Worm (Caenorhabditis elegans) whole organism, L4/young adult: ENCODE data around the gene fbxa-197.
"Not testable (repeated sequence)": the region's sequence is repeated elsewhere in the genome, so short reads cannot be mapped to it uniquely, and the experiment has no call there.

Experiments
- W03F9.2 ChIP-seq: fragments of 150-350 bp; optimal IDR thresholded peaks from 2 replicates; lab custom pipeline; 2014; ENCODE audit warnings: missing biosample characterization, missing genetic modification characterization
- dao-5 ChIP-seq: sonication (generic microtip); optimal IDR thresholded peaks from 2 replicates; lab custom pipeline; 2016; ENCODE audit warnings: missing genotype, missing genetic modification characterization, moderate library complexity, missing compliant biosample characterization
- him-1 ChIP-seq: sonication (generic microtip); optimal IDR thresholded peaks from 2 replicates; lab custom pipeline; 2016; ENCODE audit warnings: missing genotype, missing genetic modification reagents, missing genetic modification characterization, missing compliant biosample characterization

fbxa-197 gene

ce11 chrV:15867373-15867772 lies at the start of gene fbxa-197:
fbxa-197 (plus strand) TSS chrV:15867673.
- TF ChIP-seq W03F9.2 (no peak), him-1 (tag; lab: Kevin White, UChicago) (no peak), dao-5 (tag; lab: Kevin White, UChicago) (no peak)

- TF ChIP-seq him-1 (tag; lab: Kevin White, UChicago) (no peak), dao-5 (tag; lab: Kevin White, UChicago) (no peak), W03F9.2 (no peak)
These were observed 49.7 kb upstream of the fbxa-197 start, which contains the start of gene abf-3 for ce11 chrV:15817746-15818145. abf-3 (minus strand) TSS chrV:15817846.

ce11 chrV:15819983-15820382 lies 47.5 kb upstream of the fbxa-197 start, which contains the start of gene srbc-48:
srbc-48 (plus strand) TSS chrV:15820283.
- TF ChIP-seq dao-5 (tag; lab: Kevin White, UChicago) (no peak), W03F9.2 (no peak)

- TF ChIP-seq W03F9.2 (no peak), dao-5 (tag; lab: Kevin White, UChicago) (no peak), him-1 (tag; lab: Kevin White, UChicago) (no peak)
These were observed 46.1 kb upstream of the fbxa-197 start, which contains the start of gene srbc-49 for ce11 chrV:15821398-15821797. srbc-49 (plus strand) TSS chrV:15821698.

ce11 chrV:15824866-15825265 lies 42.6 kb upstream of the fbxa-197 start, which contains the start of gene srbc-50:
srbc-50 (minus strand) TSS chrV:15824966.
- TF ChIP-seq him-1 (tag; lab: Kevin White, UChicago) (no peak), W03F9.2 (no peak), dao-5 (tag; lab: Kevin White, UChicago) (no peak)

ce11 chrV:15826110-15826509 lies 41.4 kb upstream of the fbxa-197 start, which contains the start of gene srbc-51:
srbc-51 (plus strand) TSS chrV:15826410.
- TF ChIP-seq W03F9.2 (no peak), him-1 (tag; lab: Kevin White, UChicago) (no peak), dao-5 (tag; lab: Kevin White, UChicago) (no peak)

ce11 chrV:15829907-15830306 lies 37.6 kb upstream of the fbxa-197 start, which contains the start of gene srbc-55:
srbc-55 (minus strand) TSS chrV:15830007.
- TF ChIP-seq him-1 (tag; lab: Kevin White, UChicago) (no peak), W03F9.2 (no peak), dao-5 (tag; lab: Kevin White, UChicago) (no peak)

ce11 chrV:15831586-15831985 lies 35.9 kb upstream of the fbxa-197 start, which contains the start of gene srbc-56:
srbc-56 (minus strand) TSS chrV:15831686.
- TF ChIP-seq W03F9.2 (no peak), him-1 (tag; lab: Kevin White, UChicago) (no peak), dao-5 (tag; lab: Kevin White, UChicago) (no peak)

ce11 chrV:15833622-15834021 lies 33.9 kb upstream of the fbxa-197 start, which contains the start of gene srbc-54:
srbc-54 (minus strand) TSS chrV:15833722.
- TF ChIP-seq him-1 (tag; lab: Kevin White, UChicago) (no peak), W03F9.2 (no peak), dao-5 (tag; lab: Kevin White, UChicago) (no peak)

ce11 chrV:15841095-15841494 lies 26.4 kb upstream of the fbxa-197 start, which contains the start of gene srh-149:
srh-149 (minus strand) TSS chrV:15841195.
- no peak for TF ChIP-seq dao-5 (tag; lab: Kevin White, UChicago)
- no peak for TF ChIP-seq W03F9.2
- TF ChIP-seq him-1 (tag; lab: Kevin White, UChicago), result no peak

ce11 chrV:15850276-15850811 lies 17.1 kb upstream of the fbxa-197 start, which contains the start of gene srh-147:
srh-147 (minus strand) TSS chrV:15850326.
- not testable (repeated sequence) for TF ChIP-seq him-1 (tag; lab: Kevin White, UChicago); W03F9.2; dao-5 (tag; lab: Kevin White, UChicago)

- no peak for TF ChIP-seq W03F9.2
- no peak for TF ChIP-seq dao-5 (tag; lab: Kevin White, UChicago)
- TF ChIP-seq him-1 (tag; lab: Kevin White, UChicago), result no peak
These were observed 9.2 kb upstream of the fbxa-197 start, which contains the start of gene srh-148 for ce11 chrV:15858292-15858691. srh-148 (minus strand) TSS chrV:15858392.

- TF ChIP-seq W03F9.2, result no peak
- no peak for TF ChIP-seq dao-5 (tag; lab: Kevin White, UChicago)
- TF ChIP-seq him-1 (tag; lab: Kevin White, UChicago), result no peak
These were observed 4.9 kb upstream of the fbxa-197 start, which contains the start of gene srz-12 for ce11 chrV:15862599-15862998. srz-12 (minus strand) TSS chrV:15862699.

ce11 chrV:15863042-15863441 lies 4.4 kb upstream of the fbxa-197 start, which contains the start of gene srh-299:
srh-299 (plus strand) TSS chrV:15863342.
- TF ChIP-seq dao-5 (tag; lab: Kevin White, UChicago), result no peak
- no peak for TF ChIP-seq him-1 (tag; lab: Kevin White, UChicago)
- TF ChIP-seq W03F9.2, result no peak
